Worm (Caenorhabditis elegans) whole organism, early embryonic: ENCODE results near the gene fut-4.

Experiments
- B0310.2 ChIP-seq: sonication (generic microtip); optimal IDR thresholded peaks from 2 replicates; lab custom pipeline; 2016; ENCODE audit warnings: mild to moderate bottlenecking, missing genetic modification characterization, missing compliant biosample characterization
- ama-1 ChIP-seq: fragments of 150-350 bp; optimal IDR thresholded peaks from 2 replicates; lab custom pipeline; 2014

- TF ChIP-seq ama-1 (lab: Kevin White, UChicago), result no peak
- no peak for TF ChIP-seq B0310.2 (tag; lab: Kevin White, UChicago)
Observed at ce11 chrII:2815017-2815416, 7.3 kb downstream of the fut-4 start.
